Fruit fly (Drosophila melanogaster) ovary, adult (tissue): ENCODE measurements around the gene MED17.
A peak's percentile ranks its signal among the peaks of the same experiment; 100 is the strongest.

Experiments
- CG17801 ChIP-seq: fragments of 200-800 bp; optimal IDR thresholded peaks from 2 replicates; lab custom pipeline; 2019; ENCODE audit warnings: missing biosample characterization, mild to moderate bottlenecking, missing genetic modification characterization, moderate library complexity; ENCODE audit not compliant: partially characterized antibody

Gene MED17

dm6 chr3R:18169982-18170531 is 18.8 kb upstream of the MED17 start:
- no peak for TF ChIP-seq CG17801

- peak; percentile 75 for TF ChIP-seq CG17801
These were observed 16.6 kb upstream of the MED17 start for dm6 chr3R:18171983-18172967.

DNA sequence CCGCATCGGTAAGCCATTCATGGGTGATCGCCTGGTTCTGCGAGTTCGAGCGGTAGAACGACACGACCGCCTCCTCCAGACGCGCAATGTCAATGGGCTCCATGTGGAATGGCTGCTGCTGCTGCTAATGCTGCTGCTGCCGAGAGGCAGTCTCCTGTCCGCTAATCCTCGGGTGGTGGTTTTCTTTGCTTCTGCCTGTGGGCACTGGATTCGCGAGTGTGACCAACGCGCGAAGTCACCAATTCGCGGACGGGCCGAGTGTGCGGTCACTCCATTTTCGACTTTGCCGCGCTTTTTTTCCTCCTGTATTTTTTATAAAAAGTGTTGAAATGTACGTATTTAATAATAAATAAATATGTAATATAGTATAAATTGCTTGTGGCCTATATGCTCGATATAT is 5.6 kb upstream of the MED17 start, which contains the start of gene cdm:
cdm (minus strand) TSS at position 236 of the 400 bp plus-strand sequence.
- peak; percentile 2 for TF ChIP-seq CG17801

DNA sequence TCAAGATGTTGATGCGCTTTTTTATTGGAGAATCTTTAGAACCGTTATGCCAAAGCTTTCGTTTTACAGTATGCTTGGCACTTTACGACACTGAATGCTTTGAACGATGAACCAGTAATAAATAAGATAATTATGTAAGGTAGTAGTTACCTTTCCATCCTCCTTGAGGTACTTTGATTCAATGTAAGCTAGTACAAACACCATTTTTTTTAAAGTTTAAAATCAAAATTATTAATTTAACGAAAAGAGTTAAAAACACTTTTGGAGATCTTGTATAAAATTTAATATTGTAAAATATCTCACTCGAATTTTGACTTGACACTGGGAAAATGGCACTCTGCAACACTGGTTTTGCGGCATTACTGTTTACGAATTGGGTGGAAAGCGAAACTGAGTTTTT is 3.5 kb upstream of the MED17 start, which contains the start of the genes Arp5 and CG7208:
Arp5 (plus strand) TSS at position 114 of the 400 bp plus-strand sequence.
CG7208 (minus strand) TSS at position 331 of the 400 bp plus-strand sequence.
- TF ChIP-seq CG17801: peak; percentile 86

DNA sequence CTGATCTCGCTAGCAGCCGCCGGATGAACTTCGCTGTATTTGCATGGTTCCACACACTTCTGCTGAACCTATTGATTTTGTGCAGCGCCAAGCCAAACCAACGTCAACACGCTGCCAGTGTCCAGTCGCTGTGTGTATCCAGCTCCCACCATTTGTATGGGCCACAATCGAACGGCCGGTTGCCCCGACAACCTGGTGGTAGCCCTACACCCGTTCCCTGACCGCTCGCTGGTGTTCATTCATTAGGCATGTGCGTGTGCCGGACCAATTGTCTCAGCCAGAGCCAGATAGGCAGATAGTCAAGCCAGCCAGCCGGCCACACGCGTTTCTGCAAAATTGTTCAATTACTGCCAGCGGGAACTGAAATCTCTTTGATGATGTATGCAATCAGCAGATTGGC is 3.0 kb downstream of the MED17 start, which contains the start of gene CG14313:
CG14313 (minus strand) TSS at position 101 of the 400 bp plus-strand sequence.
- no peak for TF ChIP-seq CG17801

DNA sequence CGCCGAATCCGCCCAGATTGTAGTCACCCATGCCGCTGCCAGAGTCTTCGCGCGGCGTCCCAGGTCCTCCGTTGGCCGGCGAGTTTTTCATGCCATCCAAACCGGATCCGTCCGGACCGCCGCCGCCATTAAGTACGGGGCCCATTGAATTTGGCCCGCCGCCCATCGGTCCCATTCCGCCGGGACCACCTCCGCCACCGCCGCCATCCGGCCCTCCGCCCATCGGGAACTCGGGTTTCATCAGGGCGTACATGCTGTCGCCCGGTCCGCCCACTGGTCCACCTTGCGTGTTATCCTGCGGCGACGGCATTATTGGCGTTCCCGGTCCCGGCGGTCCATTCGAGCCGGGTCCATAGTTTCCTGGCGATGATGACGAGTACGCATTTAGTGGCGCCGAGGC is 6.4 kb downstream of the MED17 start:
- TF ChIP-seq CG17801: no peak

- TF ChIP-seq CG17801: no peak
These were observed 7.7 kb downstream of the MED17 start for dm6 chr3R:18196622-18196990.

DNA sequence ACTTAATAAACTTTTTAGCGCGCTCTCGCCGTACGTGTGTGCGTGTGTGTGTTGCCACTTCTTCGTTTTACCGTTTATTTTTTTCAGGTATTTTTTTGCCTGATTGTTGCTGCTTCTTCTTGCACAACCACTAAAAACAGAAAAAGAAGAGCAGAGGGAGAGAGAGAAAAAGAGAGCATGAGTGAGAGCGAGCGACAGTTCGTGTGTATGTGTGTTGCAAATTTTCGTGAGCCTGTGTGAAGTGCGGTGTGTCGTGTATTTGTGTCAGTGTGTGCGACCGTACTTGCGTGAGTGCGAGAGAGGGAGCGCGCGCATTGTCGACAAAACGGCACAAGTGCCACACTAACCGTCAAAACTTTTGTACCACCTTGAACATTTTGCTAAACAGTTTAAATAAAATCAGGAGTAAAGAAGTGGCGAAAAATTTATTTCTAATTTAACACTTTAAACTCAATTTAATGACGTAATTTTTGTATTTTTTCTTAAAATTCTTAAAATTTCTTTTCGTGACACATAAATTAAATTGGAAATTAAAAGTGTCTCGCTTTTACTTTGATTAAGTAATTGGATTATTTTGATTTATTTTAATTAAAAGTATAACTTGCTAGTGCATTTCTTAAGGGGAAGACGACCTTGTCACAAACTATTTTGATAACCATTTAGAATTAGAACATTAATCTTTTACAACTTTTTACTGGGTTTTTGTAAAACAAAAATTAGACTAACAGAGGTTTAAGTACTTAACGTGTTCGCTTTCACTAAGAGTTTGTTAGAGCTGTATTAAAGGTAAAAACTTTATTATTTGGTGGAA is 8.3 kb downstream of the MED17 start:
- TF ChIP-seq CG17801: peak; percentile 93

- no peak for TF ChIP-seq CG17801
These were observed 8.9 kb downstream of the MED17 start for dm6 chr3R:18197802-18198148.

DNA sequence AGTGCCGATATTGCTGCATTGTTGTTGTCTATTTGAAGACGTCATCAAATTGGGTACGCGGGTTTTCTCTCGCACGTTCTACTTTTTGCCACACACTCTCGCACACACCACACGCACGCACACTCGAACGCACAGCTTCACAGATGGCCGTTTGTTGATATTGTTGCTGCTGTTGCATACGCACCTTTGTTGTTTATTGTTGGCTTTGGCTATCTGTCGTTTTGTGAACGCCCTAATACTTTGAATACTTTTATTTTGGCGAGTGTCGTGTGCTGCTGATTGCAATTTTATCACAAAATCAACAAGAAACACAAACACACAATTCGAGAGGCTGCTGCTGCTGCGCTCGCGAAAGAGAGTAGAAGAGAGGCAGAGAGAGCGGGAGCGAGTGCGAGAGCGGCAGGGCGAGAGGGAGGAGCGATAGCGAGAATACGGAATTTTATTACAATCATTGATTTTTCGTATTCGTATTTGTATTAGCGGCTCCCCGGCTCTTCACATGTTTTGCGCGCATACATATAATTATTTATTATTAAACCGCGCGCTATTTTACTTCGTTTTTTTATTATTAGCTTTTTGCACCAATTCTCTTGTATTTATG is 9.7 kb downstream of the MED17 start:
- peak; percentile 61 for TF ChIP-seq CG17801

dm6 chr3R:18199177-18199884 is 10.5 kb downstream of the MED17 start, which contains the start of the genes Ssdp and CG7985:
Gene Ssdp, minus strand, starts transcription at chr3R:18199595.
Gene CG7985, plus strand, starts transcription at chr3R:18199857.
- no peak for TF ChIP-seq CG17801

- no peak for TF ChIP-seq CG17801
These were observed 11.0 kb downstream of the MED17 start for dm6 chr3R:18199885-18200249.

dm6 chr3R:18208479-18208878 is 19.6 kb downstream of the MED17 start, which contains the start of gene CG44158:
Gene CG44158, plus strand, starts transcription at chr3R:18208779.
- no peak for TF ChIP-seq CG17801

- peak; percentile 36 for TF ChIP-seq CG17801
These were observed 26.4 kb downstream of the MED17 start for dm6 chr3R:18215300-18215699.

DNA sequence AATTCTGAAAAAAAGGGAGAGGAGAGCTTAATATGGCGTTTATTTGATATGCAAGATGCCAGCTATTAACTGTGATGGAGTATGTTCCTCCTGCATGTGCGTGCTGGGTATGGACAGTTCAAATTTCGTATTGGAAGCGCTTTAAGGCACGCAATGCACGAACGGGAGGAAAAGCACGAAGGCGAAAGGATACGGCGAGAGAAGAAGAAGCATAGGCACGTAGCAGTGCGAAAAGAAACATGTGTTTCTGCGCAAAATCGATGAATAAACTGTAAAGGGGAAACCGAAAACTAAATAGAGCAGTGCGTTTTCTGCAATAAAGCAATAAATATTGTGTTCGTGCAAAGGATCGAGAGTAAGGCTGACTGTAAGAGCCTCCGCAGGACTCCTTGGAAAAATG is 27.0 kb downstream of the MED17 start, which contains the start of gene CG14314:
CG14314 (plus strand) TSS at position 243 of the 400 bp plus-strand sequence.
- TF ChIP-seq CG17801: no peak
